Worm (Caenorhabditis elegans) whole organism, L4 larva: ENCODE data around the gene W06D11.2.

ENCODE experiments used
- F26F4.8 ChIP-seq: fragments of 200-800 bp; sonication (Bioruptor generic); conservative IDR thresholded peaks from 2 replicates; pipeline ENCODE4 v1.3.6; 2022; ENCODE audit warnings: missing genetic modification characterization, missing compliant biosample characterization
- F44E2.7 ChIP-seq: fragments of 200-800 bp; sonication (Bioruptor generic); IDR thresholded peaks from 2 replicates; pipeline ENCODE4 v2.1.2; 2022; ENCODE audit warnings: missing genetic modification characterization, missing compliant biosample characterization
- R02D3.7 ChIP-seq: fragments of 150-350 bp; sonication (generic microtip); optimal IDR thresholded peaks from 3 replicates; lab custom pipeline; 2014; ENCODE audit warnings: missing biosample characterization, missing genetic modification characterization
- Y5F2A.4 ChIP-seq: fragments of 200-800 bp; sonication (Bioruptor generic); optimal IDR thresholded peaks from 2 replicates; lab custom pipeline; 2018; ENCODE audit warnings: mild to moderate bottlenecking, missing genetic modification characterization, missing compliant biosample characterization
- Y75B8A.6 ChIP-seq: fragments of 200-800 bp; sonication (Bioruptor generic); IDR thresholded peaks from 2 replicates; pipeline ENCODE4 v1.3.6; 2022; ENCODE audit warnings: missing genetic modification reagents, missing genetic modification characterization, missing compliant biosample characterization
- aha-1 ChIP-seq: fragments of 150-350 bp; peaks from one replicate; lab custom pipeline; 2014; ENCODE audit warnings: missing biosample characterization, missing genetic modification characterization
- arid-1 ChIP-seq: fragments of 200-800 bp; sonication (Bioruptor generic); conservative IDR thresholded peaks from 2 replicates; pipeline ENCODE4 v1.3.6; 2022; ENCODE audit warnings: missing genetic modification reagents, missing genetic modification characterization, missing compliant biosample characterization
- ceh-20 ChIP-seq: fragments of 200-800 bp; sonication (Bioruptor generic); IDR thresholded peaks from 2 replicates; pipeline ENCODE4 v1.3.6; 2022; ENCODE audit warnings: missing genetic modification reagents, missing genetic modification characterization, missing compliant biosample characterization
- cey-2 ChIP-seq: sonication (generic microtip); optimal IDR thresholded peaks from 3 replicates; lab custom pipeline; 2017; ENCODE audit warnings: missing genetic modification characterization, mild to moderate bottlenecking, missing compliant biosample characterization, antibody characterized with exemption, borderline replicate concordance; ENCODE audit not compliant: insufficient read depth
- dmd-8 ChIP-seq: fragments of 200-800 bp; sonication (Bioruptor generic); IDR thresholded peaks from 2 replicates; pipeline ENCODE4 v1.3.6; 2022; ENCODE audit warnings: missing genetic modification characterization, missing compliant biosample characterization
- dpl-1 ChIP-seq: fragments of 150-350 bp; optimal IDR thresholded peaks from 2 replicates; lab custom pipeline; 2014; ENCODE audit warnings: missing biosample characterization, missing genetic modification reagents, missing genetic modification characterization
- egl-27 ChIP-seq: sonication (generic microtip); optimal IDR thresholded peaks from 3 replicates; lab custom pipeline; 2017; ENCODE audit warnings: missing biosample characterization, missing genetic modification reagents, missing genetic modification characterization
- egl-43 ChIP-seq: fragments of 200-800 bp; sonication (Bioruptor generic); IDR thresholded peaks from 2 replicates; pipeline ENCODE4 v1.3.6; 2022; ENCODE audit warnings: missing genetic modification reagents, missing genetic modification characterization, missing compliant biosample characterization
- hlh-30 ChIP-seq: sonication (generic microtip); optimal IDR thresholded peaks from 2 replicates; lab custom pipeline; 2017; ENCODE audit warnings: antibody characterized with exemption, mild to moderate bottlenecking, missing genetic modification characterization, missing compliant biosample characterization; ENCODE audit not compliant: insufficient read depth
- hmg-1.1 ChIP-seq: fragments of 200-800 bp; sonication (Bioruptor generic); IDR thresholded peaks from 2 replicates; pipeline ENCODE4 v1.3.6; 2022; ENCODE audit warnings: missing genetic modification reagents, missing genetic modification characterization, missing compliant biosample characterization
- lin-29 ChIP-seq: fragments of 200-800 bp; sonication (Bioruptor generic); IDR thresholded peaks from 2 replicates; pipeline ENCODE4 v1.3.6; 2022; ENCODE audit warnings: missing genetic modification reagents, missing genetic modification characterization, missing compliant biosample characterization
- madf-9 ChIP-seq: fragments of 200-800 bp; sonication (Bioruptor generic); conservative IDR thresholded peaks from 2 replicates; pipeline ENCODE4 v1.3.6; 2022; ENCODE audit warnings: missing genetic modification reagents, missing genetic modification characterization, missing compliant biosample characterization
- mdl-1 ChIP-seq, 2 experiments: fragments of 150-350 bp in 1 of 2; sonication (generic microtip) in 1 of 2; optimal IDR thresholded peaks; 2 replicates each; lab custom pipeline; 2014 to 2017; ENCODE audit warnings: missing biosample characterization in 2 of 2, missing genetic modification characterization in 2 of 2
- mep-1 ChIP-seq: fragments of 150-350 bp; sonication (generic microtip); optimal IDR thresholded peaks from 3 replicates; lab custom pipeline; 2014; ENCODE audit warnings: missing biosample characterization, missing genetic modification characterization
- mes-2 ChIP-seq: sonication (generic microtip); optimal IDR thresholded peaks from 2 replicates; lab custom pipeline; 2016; ENCODE audit warnings: missing genotype, mild to moderate bottlenecking, missing genetic modification characterization, missing compliant biosample characterization; ENCODE audit not compliant: poor library complexity, severe bottlenecking
- nhr-10 ChIP-seq: fragments of 150-350 bp; optimal IDR thresholded peaks from 2 replicates; lab custom pipeline; 2014; ENCODE audit warnings: missing biosample characterization, missing genetic modification characterization
- nhr-102 ChIP-seq: sonication (generic microtip); optimal IDR thresholded peaks from 2 replicates; lab custom pipeline; 2016; ENCODE audit warnings: mild to moderate bottlenecking, missing genetic modification characterization, moderate library complexity, missing compliant biosample characterization
- nhr-111 ChIP-seq: fragments of 200-800 bp; sonication (Bioruptor generic); optimal IDR thresholded peaks from 2 replicates; lab custom pipeline; 2018; ENCODE audit warnings: mild to moderate bottlenecking, missing genetic modification characterization, missing compliant biosample characterization
- nhr-25 ChIP-seq: sonication (generic microtip); optimal IDR thresholded peaks from 2 replicates; lab custom pipeline; 2017; ENCODE audit warnings: missing genetic modification characterization, mild to moderate bottlenecking, missing compliant biosample characterization, antibody characterized with exemption, moderate library complexity, borderline replicate concordance; ENCODE audit not compliant: insufficient read depth
- nhr-6 ChIP-seq: fragments of 150-350 bp; optimal IDR thresholded peaks from 2 replicates; lab custom pipeline; 2014; ENCODE audit warnings: missing biosample characterization, missing genetic modification characterization
- php-3 ChIP-seq: fragments of 200-800 bp; sonication (Bioruptor generic); IDR thresholded peaks from 2 replicates; pipeline ENCODE4 v1.3.6; 2022; ENCODE audit warnings: missing genetic modification reagents, missing genetic modification characterization, missing compliant biosample characterization
- rbr-2 ChIP-seq: sonication (generic microtip); optimal IDR thresholded peaks from 2 replicates; lab custom pipeline; 2016; ENCODE audit warnings: missing genotype, missing genetic modification characterization, missing compliant biosample characterization
- sdz-12 ChIP-seq: fragments of 200-800 bp; sonication (Bioruptor generic); optimal IDR thresholded peaks from 2 replicates; lab custom pipeline; 2018; ENCODE audit warnings: mild to moderate bottlenecking, missing genetic modification characterization, missing compliant biosample characterization
- set-16 ChIP-seq: fragments of 200-800 bp; sonication (Bioruptor generic); IDR thresholded peaks from 2 replicates; pipeline ENCODE4 v1.3.6; 2022; ENCODE audit warnings: missing genetic modification reagents, missing genetic modification characterization, missing compliant biosample characterization
- skn-1 ChIP-seq: fragments of 150-350 bp; optimal IDR thresholded peaks from 2 replicates; lab custom pipeline; 2014; ENCODE audit warnings: missing biosample characterization, missing genetic modification characterization
- spr-1 ChIP-seq: sonication (generic microtip); optimal IDR thresholded peaks from 2 replicates; lab custom pipeline; 2016; ENCODE audit warnings: mild to moderate bottlenecking, missing genetic modification characterization, missing compliant biosample characterization
- spr-3 ChIP-seq: fragments of 200-800 bp; sonication (Bioruptor generic); optimal IDR thresholded peaks from 2 replicates; lab custom pipeline; 2018; ENCODE audit warnings: mild to moderate bottlenecking, missing genetic modification characterization, missing compliant biosample characterization
- tra-1 ChIP-seq: fragments of 200-800 bp; sonication (Bioruptor generic); IDR thresholded peaks from 2 replicates; pipeline ENCODE4 v1.3.6; 2022; ENCODE audit warnings: missing genetic modification reagents, missing genetic modification characterization, missing compliant biosample characterization
- unc-130 ChIP-seq: sonication (generic microtip); optimal IDR thresholded peaks from 2 replicates; lab custom pipeline; 2016; ENCODE audit warnings: missing genetic modification reagents, missing genetic modification characterization, missing compliant biosample characterization
- unc-39 ChIP-seq: sonication (generic microtip); optimal IDR thresholded peaks from 2 replicates; lab custom pipeline; 2017; ENCODE audit warnings: missing biosample characterization, missing genetic modification characterization
- unc-62 ChIP-seq, 3 experiments: fragments of 150-350 bp in 1 of 3; sonication (generic microtip); optimal IDR thresholded peaks in 2 of 3; peaks in 1 of 3; 1 replicate in 1 of 3; 2 replicates in 2 of 3; lab custom pipeline; 2014 to 2017; ENCODE audit warnings: missing biosample characterization in 3 of 3, missing genetic modification characterization in 3 of 3, missing genetic modification reagents in 3 of 3, missing genotype in 1 of 3
- vab-7 ChIP-seq: fragments of 200-800 bp; sonication (Bioruptor generic); IDR thresholded peaks from 2 replicates; pipeline ENCODE4 v1.3.6; 2022; ENCODE audit warnings: missing genetic modification reagents, missing genetic modification characterization, missing compliant biosample characterization
- zfp-2 ChIP-seq: sonication (generic microtip); optimal IDR thresholded peaks from 2 replicates; lab custom pipeline; 2016; ENCODE audit warnings: mild to moderate bottlenecking, missing genetic modification characterization, missing compliant biosample characterization
- ztf-11 ChIP-seq: fragments of 150-350 bp; optimal IDR thresholded peaks from 2 replicates; lab custom pipeline; 2014; ENCODE audit warnings: missing biosample characterization, missing genetic modification characterization

The W06D11.2 gene

ce11 chrX:12275577-12275976 lies 21.0 kb downstream of the W06D11.2 start, which contains the start of gene C04B4.6:
TSS of gene C04B4.6 (minus strand) at chrX:12275677.
- TF ChIP-seq F26F4.8 (GFP tag; lab: Robert Waterston, UW): no peak
- no peak for TF ChIP-seq mes-2
- no peak for TF ChIP-seq tra-1
- no peak for TF ChIP-seq spr-3 (GFP tag; lab: Kevin White, UChicago)
- no peak for TF ChIP-seq nhr-102 (tag; lab: Kevin White, UChicago)
- no peak for TF ChIP-seq nhr-25
- no peak for TF ChIP-seq php-3 (GFP tag; lab: Robert Waterston, UW)
- no peak for TF ChIP-seq sdz-12 (GFP tag; lab: Kevin White, UChicago)
- no peak for TF ChIP-seq madf-9 (GFP tag; lab: Robert Waterston, UW)
- no peak for TF ChIP-seq unc-62 (GFP tag; optimal IDR thresholded peaks at IDR 0.05 in 1 of 2; lab: Kevin White, UChicago)
- no peak for TF ChIP-seq unc-62 (tag; optimal IDR thresholded peaks at IDR 0.05; lab: Kevin White, UChicago)
- no peak for TF ChIP-seq F44E2.7 (GFP tag; lab: Robert Waterston, UW)
- no peak for TF ChIP-seq unc-130 (GFP tag; lab: Kevin White, UChicago)
- no peak for TF ChIP-seq cey-2 (tag; lab: Kevin White, UChicago)
- no peak for TF ChIP-seq mdl-1 (tag; optimal IDR thresholded peaks at IDR 0.05; lab: Kevin White, UChicago)
- TF ChIP-seq egl-27: no peak
- TF ChIP-seq nhr-10 (tag; lab: Kevin White, UChicago): no peak
- TF ChIP-seq dmd-8 (GFP tag; lab: Robert Waterston, UW): no peak
- no peak for TF ChIP-seq lin-29 (GFP tag; lab: Robert Waterston, UW)
- TF ChIP-seq zfp-2 (tag; lab: Kevin White, UChicago): no peak

- TF ChIP-seq ceh-20 (GFP tag; lab: Robert Waterston, UW): no peak
Measured at ce11 chrX:12273870-12274269, 22.7 kb downstream of the W06D11.2 start, which contains the start of gene H19J13.2. TSS of gene H19J13.2 (minus strand) at chrX:12273970.

ce11 chrX:12270841-12271240 lies 25.7 kb downstream of the W06D11.2 start, which contains the start of gene otpl-8:
TSS of gene otpl-8 (minus strand) at chrX:12270941.
- no peak for TF ChIP-seq madf-9 (GFP tag; lab: Robert Waterston, UW)
- no peak for TF ChIP-seq sdz-12 (GFP tag; lab: Kevin White, UChicago)
- no peak for TF ChIP-seq R02D3.7
- no peak for TF ChIP-seq skn-1
- TF ChIP-seq, all 104 proteins: peak for 0

ce11 chrX:12260381-12260931 lies 36.1 kb downstream of the W06D11.2 start, which contains the start of gene E01G6.1:
TSS of gene E01G6.1 (plus strand) at chrX:12260881.
- no peak for TF ChIP-seq nhr-6 (tag; lab: Kevin White, UChicago)
- TF ChIP-seq set-16: peak; percentile 93
- 0 out of 2 replicates have a peak, but pooled peaks have one; percentile 37 for TF ChIP-seq dmd-8 (GFP tag; lab: Robert Waterston, UW)
- TF ChIP-seq, all 104 proteins: peak for 2

ce11 chrX:12256594-12257048 lies 39.9 kb downstream of the W06D11.2 start, which contains the start of gene E01G6.2:
TSS of gene E01G6.2 (plus strand) at chrX:12256644.
- TF ChIP-seq ceh-20 (GFP tag; lab: Robert Waterston, UW) (0 out of 2 replicates have a peak, but pooled peaks have one; percentile 29), dmd-8 (GFP tag; lab: Robert Waterston, UW) (no peak), nhr-111 (GFP tag; lab: Kevin White, UChicago) (no peak), hlh-30 (tag; lab: Kevin White, UChicago) (peak; percentile 56), hmg-1.1 (GFP tag; lab: Robert Waterston, UW) (0 out of 2 replicates have a peak, but pooled peaks have one; percentile 31), aha-1 (tag; lab: Kevin White, UChicago) (peak; percentile 94)

ce11 chrX:12252189-12252588 lies 44.3 kb downstream of the W06D11.2 start:
- TF ChIP-seq Y5F2A.4 (GFP tag; lab: Kevin White, UChicago) (no peak), ztf-11 (tag; lab: Kevin White, UChicago) (no peak), spr-1 (no peak), vab-7 (no peak), egl-43 (GFP tag; lab: Robert Waterston, UW) (no peak), mep-1 (tag; lab: Kevin White, UChicago) (no peak), Y75B8A.6 (no peak), skn-1 (no peak), F26F4.8 (GFP tag; lab: Robert Waterston, UW) (no peak), unc-39 (tag; lab: Kevin White, UChicago) (no peak), sdz-12 (GFP tag; lab: Kevin White, UChicago) (no peak), dpl-1 (GFP tag; lab: Kevin White, UChicago) (no peak), rbr-2 (tag; lab: Kevin White, UChicago) (no peak), arid-1 (GFP tag; lab: Robert Waterston, UW) (no peak)
